Fruit fly (Drosophila melanogaster): ENCODE data around the gene CG15177.

CG15177 gene

dm6 chr3R:6674548-6674947, 45.4 kb upstream of the CG15177 start (continued):
- TF ChIP-seq CG10267 (tag; optimal IDR thresholded peaks at IDR 0.05) (peak; percentile 30), gsb (GFP tag; IDR thresholded peaks at IDR 0.05) (no peak), crol (GFP tag; IDR thresholded peaks at IDR 0.05) (0 out of 2 replicates have a peak, but pooled peaks have one; percentile 31), NfI (GFP tag; optimal IDR thresholded peaks at IDR 0.05) (no peak), oc (tag; optimal IDR thresholded peaks at IDR 0.05) (no peak), gcm (GFP tag; optimal IDR thresholded peaks at IDR 0.05) (peak; percentile 0), CG17829 (tag; optimal IDR thresholded peaks at IDR 0.05) (peak; percentile 51), Optix (GFP tag; IDR thresholded peaks at IDR 0.05) (no peak), fd102C (GFP tag; optimal IDR thresholded peaks at IDR 0.05) (no peak), klu (GFP tag; IDR thresholded peaks at IDR 0.05) (no peak), cato (GFP tag; optimal IDR thresholded peaks at IDR 0.05; ENCODE audit: borderline replicate concordance) (no peak), CG14710 (tag; optimal IDR thresholded peaks at IDR 0.05) (peak; percentile 52), MESR4 (GFP tag; optimal IDR thresholded peaks at IDR 0.05) (no peak), CG30431 (GFP tag; optimal IDR thresholded peaks at IDR 0.05) (no peak), E2f2 (GFP tag; IDR thresholded peaks at IDR 0.05) (no peak), CG34224 (GFP tag; IDR thresholded peaks at IDR 0.05; ENCODE audit: partially characterized antibody) (no peak), sob (GFP tag; IDR thresholded peaks at IDR 0.05) (no peak), ro (GFP tag; IDR thresholded peaks at IDR 0.05) (no peak), CG10147 (GFP tag; optimal IDR thresholded peaks at IDR 0.05) (no peak), CG4282 (GFP tag; optimal IDR thresholded peaks at IDR 0.05) (no peak), CG5953 (GFP tag; IDR thresholded peaks at IDR 0.05) (no peak), vnd (GFP tag; IDR thresholded peaks at IDR 0.05; ENCODE audit: partially characterized antibody) (no peak), Dad (GFP tag; optimal IDR thresholded peaks at IDR 0.05) (no peak), inv (GFP tag; IDR thresholded peaks at IDR 0.05; ENCODE audit: partially characterized antibody) (no peak), CG18262 (tag; optimal IDR thresholded peaks at IDR 0.05) (peak; percentile 65), CG31388 (GFP tag; optimal IDR thresholded peaks at IDR 0.05) (no peak), gem (tag; optimal IDR thresholded peaks at IDR 0.05) (peak; percentile 62), CG15601 (tag; optimal IDR thresholded peaks at IDR 0.05) (no peak), CG16863 (GFP tag; optimal IDR thresholded peaks at IDR 0.05) (no peak), dysf (GFP tag; IDR thresholded peaks at IDR 0.05) (0 out of 3 replicates have a peak, but pooled peaks have one; percentile 11), vvl (GFP tag; IDR thresholded peaks at IDR 0.05) (no peak), cg (GFP tag; optimal IDR thresholded peaks at IDR 0.05) (no peak), unpg (GFP tag; optimal IDR thresholded peaks at IDR 0.05) (no peak), p53 (GFP tag; optimal IDR thresholded peaks at IDR 0.05) (no peak), CG33557 (GFP tag; optimal IDR thresholded peaks at IDR 0.05) (peak; percentile 1), hth (optimal IDR thresholded peaks at IDR 0.05) (no peak), CG2199 (GFP tag; IDR thresholded peaks at IDR 0.05) (no peak), slp2 (GFP tag; optimal IDR thresholded peaks at IDR 0.05) (no peak), CG3726 (GFP tag; IDR thresholded peaks at IDR 0.05) (no peak), ap (GFP tag; IDR thresholded peaks at IDR 0.05) (no peak), Sox100B (GFP tag; optimal IDR thresholded peaks at IDR 0.05) (no peak), hbn (GFP tag; IDR thresholded peaks at IDR 0.05; ENCODE audit: partially characterized antibody) (no peak), h (optimal IDR thresholded peaks at IDR 0.05) (no peak), NFAT (GFP tag; IDR thresholded peaks at IDR 0.05) (no peak), CG17328 (GFP tag; IDR thresholded peaks at IDR 0.05) (no peak), CG4424 (GFP tag; optimal IDR thresholded peaks at IDR 0.05) (peak; percentile 25), CG3847 (GFP tag; IDR thresholded peaks at IDR 0.05) (no peak)
